Fruit fly (Drosophila melanogaster): ENCODE measurements around the gene PolE1.

PolE1 gene

DNA sequence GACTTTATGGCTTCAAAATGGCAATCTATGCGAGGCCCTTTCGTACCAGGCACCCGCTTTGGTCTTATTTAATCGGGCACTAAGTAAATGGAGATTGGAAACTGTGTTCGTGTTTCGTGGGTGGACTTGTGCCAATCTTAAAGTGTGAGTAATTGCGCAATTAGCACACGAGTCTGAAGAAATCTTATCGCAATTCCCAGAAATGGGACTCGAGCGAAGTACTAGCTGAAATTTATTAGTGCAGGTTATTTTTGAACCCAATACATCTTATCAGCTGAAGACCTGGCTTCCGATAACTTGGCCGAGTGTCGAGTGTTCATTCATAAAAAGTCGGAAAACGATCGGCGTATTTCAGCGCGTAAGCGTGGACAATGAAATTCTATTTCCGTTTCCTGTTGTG lies 31.1 kb upstream of the PolE1 start:
- no peak for TF ChIP-seq CG1603 (tag; optimal IDR thresholded peaks at IDR 0.05)
- TF ChIP-seq sob (GFP tag; IDR thresholded peaks at IDR 0.05): no peak
- peak; percentile 13 for TF ChIP-seq mirr (GFP tag; optimal IDR thresholded peaks at IDR 0.05)
- TF ChIP-seq ab (GFP tag; optimal IDR thresholded peaks at IDR 0.05): no peak
- no peak for TF ChIP-seq CrebB (tag; optimal IDR thresholded peaks at IDR 0.05)
- TF ChIP-seq CG16779 (GFP tag; IDR thresholded peaks at IDR 0.05): no peak
- TF ChIP-seq sens (GFP tag): no peak
- TF ChIP-seq hkb (optimal IDR thresholded peaks at IDR 0.05): no peak
- TF ChIP-seq hkb (GFP tag; IDR thresholded peaks at IDR 0.05): no peak
- no peak for TF ChIP-seq CG14860 (GFP tag; IDR thresholded peaks at IDR 0.05; ENCODE audit: partially characterized antibody)
- no peak for TF ChIP-seq shn (GFP tag; optimal IDR thresholded peaks at IDR 0.05)
- peak; percentile 67 for TF ChIP-seq CG15479 (GFP tag; optimal IDR thresholded peaks at IDR 0.05)
- TF ChIP-seq Oli (tag; optimal IDR thresholded peaks at IDR 0.05): no peak
- TF ChIP-seq CG11085 (GFP tag; IDR thresholded peaks at IDR 0.05): no peak
- no peak for TF ChIP-seq CG10543 (GFP tag; optimal IDR thresholded peaks at IDR 0.05)
- no peak for TF ChIP-seq her (GFP tag; optimal IDR thresholded peaks at IDR 0.05)
- no peak for TF ChIP-seq Rx (GFP tag; IDR thresholded peaks at IDR 0.05)
- no peak for TF ChIP-seq CG8478 (optimal IDR thresholded peaks at IDR 0.05)
- no peak for TF ChIP-seq eve (GFP tag; optimal IDR thresholded peaks at IDR 0.05)
- TF ChIP-seq CG16863 (GFP tag; optimal IDR thresholded peaks at IDR 0.05): no peak
- no peak for TF ChIP-seq CG11093 (GFP tag; IDR thresholded peaks at IDR 0.05)
- no peak for TF ChIP-seq Ets65A (GFP tag)
- TF ChIP-seq CG7271 (tag; optimal IDR thresholded peaks at IDR 0.05): no peak
- TF ChIP-seq wdn (GFP tag; IDR thresholded peaks at IDR 0.05): no peak
- TF ChIP-seq rib (GFP tag; IDR thresholded peaks at IDR 0.05): no peak
- no peak for TF ChIP-seq D (optimal IDR thresholded peaks at IDR 0.05)
- no peak for TF ChIP-seq D (GFP tag; optimal IDR thresholded peaks at IDR 0.05)
- no peak for TF ChIP-seq CG4854 (GFP tag; optimal IDR thresholded peaks at IDR 0.05)
- TF ChIP-seq luna (GFP tag; optimal IDR thresholded peaks at IDR 0.05): no peak
- TF ChIP-seq zfh2 (GFP tag; optimal IDR thresholded peaks at IDR 0.05): no peak
- no peak for TF ChIP-seq Mad (GFP tag; optimal IDR thresholded peaks at IDR 0.05)
- TF ChIP-seq Pdp1 (GFP tag; optimal IDR thresholded peaks at IDR 0.05): peak in 1 of 2 experiments; percentile 75
- no peak for TF ChIP-seq CG3995 (GFP tag; optimal IDR thresholded peaks at IDR 0.05)
- TF ChIP-seq fd3F (GFP tag; optimal IDR thresholded peaks at IDR 0.05): no peak
- TF ChIP-seq CG4328 (GFP tag; optimal IDR thresholded peaks at IDR 0.05): no peak
- no peak for TF ChIP-seq CG3163 (GFP tag; optimal IDR thresholded peaks at IDR 0.05)
- TF ChIP-seq onecut (GFP tag; IDR thresholded peaks at IDR 0.05): no peak
- no peak for TF ChIP-seq stc (GFP tag; IDR thresholded peaks at IDR 0.05)
- no peak for TF ChIP-seq al (GFP tag; IDR thresholded peaks at IDR 0.05)
- no peak for TF ChIP-seq CG14710 (tag; optimal IDR thresholded peaks at IDR 0.05)
- no peak for TF ChIP-seq CG15011 (GFP tag; optimal IDR thresholded peaks at IDR 0.05)
- no peak for TF ChIP-seq hb (GFP tag; IDR thresholded peaks at IDR 0.05; ENCODE audit: partially characterized antibody)
- no peak for TF ChIP-seq CG17568 (GFP tag; optimal IDR thresholded peaks at IDR 0.05)
- TF ChIP-seq bowl (GFP tag; IDR thresholded peaks at IDR 0.05): no peak
- TF ChIP-seq C15 (GFP tag; IDR thresholded peaks at IDR 0.05): no peak
- no peak for TF ChIP-seq dpn (GFP tag; optimal IDR thresholded peaks at IDR 0.05)
- no peak for TF ChIP-seq grau (tag; optimal IDR thresholded peaks at IDR 0.05)
- TF ChIP-seq CG31224 (GFP tag; IDR thresholded peaks at IDR 0.05): no peak
- TF ChIP-seq CG9876 (GFP tag; optimal IDR thresholded peaks at IDR 0.05): no peak
- no peak for TF ChIP-seq tna (GFP tag; IDR thresholded peaks at IDR 0.05; ENCODE audit: partially characterized antibody)
- no peak for TF ChIP-seq bigmax (GFP tag; optimal IDR thresholded peaks at IDR 0.05)
- no peak for TF ChIP-seq Jarid2 (GFP tag; optimal IDR thresholded peaks at IDR 0.05)
- TF ChIP-seq Ptx1 (GFP tag; IDR thresholded peaks at IDR 0.05): no peak
- no peak for TF ChIP-seq Nf-YB (GFP tag; optimal IDR thresholded peaks at IDR 0.05)
